Worm (Caenorhabditis elegans) whole organism, L4/young adult: Measurements from ENCODE around the gene egrh-2.
A peak's percentile ranks its signal among the peaks of the same experiment; 100 is the strongest.

Source experiments
- W03F9.2 ChIP-seq: fragments of 150-350 bp; optimal IDR thresholded peaks from 2 replicates; lab custom pipeline; 2014; ENCODE audit warnings: missing biosample characterization, missing genetic modification characterization
- dao-5 ChIP-seq: sonication (generic microtip); optimal IDR thresholded peaks from 2 replicates; lab custom pipeline; 2016; ENCODE audit warnings: missing genotype, missing genetic modification characterization, moderate library complexity, missing compliant biosample characterization
- him-1 ChIP-seq: sonication (generic microtip); optimal IDR thresholded peaks from 2 replicates; lab custom pipeline; 2016; ENCODE audit warnings: missing genotype, missing genetic modification reagents, missing genetic modification characterization, missing compliant biosample characterization

DNA sequence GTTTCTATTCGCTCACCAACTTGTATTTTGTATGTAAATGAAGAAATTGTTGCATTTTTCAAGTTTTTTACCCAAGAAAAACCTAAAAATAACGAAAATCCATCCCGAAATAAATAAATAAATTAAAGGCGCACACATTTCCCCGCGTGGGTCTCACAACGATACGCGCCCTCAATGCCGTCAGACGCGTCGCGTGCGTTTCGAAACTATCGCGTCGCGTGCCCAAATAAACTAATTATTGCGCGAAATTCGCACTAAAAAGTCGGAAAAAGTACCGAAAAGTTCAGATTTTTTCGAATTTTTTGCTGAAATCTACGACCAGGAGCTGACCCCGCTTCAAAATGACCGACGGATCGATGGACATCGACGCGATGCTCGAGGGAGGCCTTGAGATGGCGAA, 22.2 kb upstream of the egrh-2 start, which contains the start of gene rbm-39:
- no peak for TF ChIP-seq dao-5 (tag; lab: Kevin White, UChicago)
- no peak for TF ChIP-seq him-1 (tag; lab: Kevin White, UChicago)
- TF ChIP-seq W03F9.2 (tag; lab: Kevin White, UChicago), result peak; percentile 71
